Worm (Caenorhabditis elegans): ENCODE data around the gene Y37E11AL.12.

Y37E11AL.12 gene

ce11 chrIV:3710737-3711136 lies 8.9 kb upstream of the Y37E11AL.12 start:
- TF ChIP-seq unc-62 (GFP tag; optimal IDR thresholded peaks at IDR 0.05): no peak

DNA sequence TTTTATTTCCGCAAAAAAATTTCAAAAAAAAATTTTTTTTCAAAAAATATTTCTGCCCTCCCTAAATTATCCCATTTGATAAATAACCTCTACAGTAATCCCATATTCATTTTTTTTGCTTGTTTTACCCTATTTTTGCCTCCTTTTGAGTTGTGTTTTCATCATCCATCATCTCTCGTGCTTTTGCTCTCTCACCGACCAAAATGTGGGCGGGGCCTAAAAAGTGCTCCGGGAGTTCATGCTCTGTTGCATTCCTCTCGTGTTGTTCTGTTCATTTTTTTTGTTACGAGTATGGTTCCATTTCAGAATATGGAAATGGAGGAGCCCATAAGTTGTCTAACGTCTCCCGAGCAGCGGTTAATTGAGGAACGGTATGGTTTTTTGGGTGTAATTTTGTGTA lies 7.4 kb upstream of the Y37E11AL.12 start, which contains the start of gene Y37E11AL.1:
TSS of gene Y37E11AL.1 (plus strand) at position 301 of the 400 bp plus-strand sequence.
- no peak for TF ChIP-seq unc-62 (GFP tag; optimal IDR thresholded peaks at IDR 0.05)

DNA sequence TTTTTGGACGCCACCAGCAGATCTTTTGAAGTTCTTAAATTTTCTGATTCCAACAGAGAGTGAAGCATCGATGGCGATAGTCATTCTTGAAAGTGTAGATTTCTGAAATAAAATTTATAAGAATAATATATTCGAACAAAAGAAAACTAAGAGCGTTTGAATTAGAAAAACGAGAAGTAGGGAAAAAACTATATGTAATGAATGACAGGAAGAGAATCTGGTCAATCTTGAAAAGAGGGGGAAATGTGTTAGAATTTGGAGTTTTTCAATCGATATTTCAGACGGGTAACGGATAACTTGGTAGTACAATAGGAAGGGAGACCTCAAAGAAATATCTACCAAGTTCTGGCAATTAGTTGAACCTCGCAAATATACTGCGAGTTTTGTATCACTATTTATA lies 1.2 kb downstream of the Y37E11AL.12 start, which contains the start of gene Y37E11AL.9:
TSS of gene Y37E11AL.9 (minus strand) at position 101 of the 400 bp plus-strand sequence.
- no peak for TF ChIP-seq unc-62 (GFP tag; optimal IDR thresholded peaks at IDR 0.05)

- TF ChIP-seq unc-62 (GFP tag; optimal IDR thresholded peaks at IDR 0.05): no peak
Observed at ce11 chrIV:3698201-3698600, 3.6 kb downstream of the Y37E11AL.12 start, which contains the start of gene Y37E11AL.2. Y37E11AL.2 (plus strand) TSS chrIV:3698501.

DNA sequence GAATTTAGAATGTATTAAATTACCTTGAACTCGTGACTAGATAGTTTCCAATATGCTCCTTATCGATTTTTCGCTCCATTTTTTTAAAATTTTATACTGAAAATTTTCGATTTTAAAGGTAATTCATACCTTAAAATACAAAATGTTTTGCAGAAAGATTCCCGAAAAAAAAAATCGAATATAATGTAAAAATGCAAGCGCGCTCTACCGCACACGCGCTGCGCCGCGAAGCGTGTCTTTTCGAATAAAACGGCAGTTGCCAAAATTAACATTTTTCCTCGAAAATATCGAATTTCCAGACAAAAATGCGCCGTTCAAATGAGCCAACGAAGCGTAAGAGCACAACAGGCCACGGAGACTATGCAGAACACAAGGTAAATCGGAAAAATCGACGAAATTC lies 7.2 kb downstream of the Y37E11AL.12 start, which contains the start of the genes taf-6.2 and Y37E11AL.3:
TSS of gene taf-6.2 (minus strand) at position 96 of the 400 bp plus-strand sequence.
TSS of gene Y37E11AL.3 (plus strand) at position 298 of the 400 bp plus-strand sequence.
- TF ChIP-seq unc-62 (GFP tag; optimal IDR thresholded peaks at IDR 0.05): no peak

DNA sequence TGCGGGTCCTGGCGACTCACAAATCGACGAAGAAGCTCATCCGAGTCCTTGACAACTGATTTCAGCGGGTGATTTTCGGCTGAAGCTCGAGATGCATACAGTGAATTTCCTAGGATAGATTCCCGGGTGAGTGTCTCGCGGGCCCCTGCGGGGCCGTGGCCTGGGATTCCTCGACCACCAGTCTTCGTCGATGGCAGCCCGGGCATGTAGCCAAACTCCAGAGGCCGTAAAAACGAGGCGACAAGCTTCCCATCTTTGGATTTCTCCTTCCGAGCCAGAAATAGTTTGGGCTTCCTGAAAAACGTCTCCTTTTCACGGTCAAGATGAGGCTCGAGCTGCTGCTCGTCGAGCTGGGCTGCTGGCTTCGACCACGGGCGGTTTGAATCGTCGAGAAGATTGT lies 13.7 kb downstream of the Y37E11AL.12 start:
- TF ChIP-seq unc-62 (GFP tag; optimal IDR thresholded peaks at IDR 0.05): no peak

DNA sequence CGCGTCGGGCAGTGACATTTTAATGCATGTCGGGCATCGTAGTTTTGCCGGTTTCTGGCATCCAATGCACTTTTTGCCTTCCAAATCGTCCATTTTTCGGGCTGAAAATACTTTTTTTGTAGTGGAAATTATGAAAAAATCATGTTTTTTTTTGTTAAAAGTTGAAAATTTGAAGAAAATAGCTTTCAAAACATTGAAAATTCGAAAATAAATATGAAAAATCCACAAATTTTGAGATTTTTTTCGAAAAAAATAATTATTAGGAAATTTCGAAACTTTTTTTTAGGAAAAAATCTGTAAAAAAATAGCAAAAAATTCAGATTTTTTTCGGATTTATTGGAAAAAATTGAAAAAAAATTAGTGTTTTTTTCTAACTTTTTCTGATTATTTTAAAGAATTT lies 15.0 kb downstream of the Y37E11AL.12 start, which contains the start of gene map-1:
TSS of gene map-1 (minus strand) at position 101 of the 400 bp plus-strand sequence.
- no peak for TF ChIP-seq unc-62 (GFP tag; optimal IDR thresholded peaks at IDR 0.05)

ce11 chrIV:3686260-3686659 lies 15.5 kb downstream of the Y37E11AL.12 start:
- no peak for TF ChIP-seq unc-62 (GFP tag; optimal IDR thresholded peaks at IDR 0.05)

DNA sequence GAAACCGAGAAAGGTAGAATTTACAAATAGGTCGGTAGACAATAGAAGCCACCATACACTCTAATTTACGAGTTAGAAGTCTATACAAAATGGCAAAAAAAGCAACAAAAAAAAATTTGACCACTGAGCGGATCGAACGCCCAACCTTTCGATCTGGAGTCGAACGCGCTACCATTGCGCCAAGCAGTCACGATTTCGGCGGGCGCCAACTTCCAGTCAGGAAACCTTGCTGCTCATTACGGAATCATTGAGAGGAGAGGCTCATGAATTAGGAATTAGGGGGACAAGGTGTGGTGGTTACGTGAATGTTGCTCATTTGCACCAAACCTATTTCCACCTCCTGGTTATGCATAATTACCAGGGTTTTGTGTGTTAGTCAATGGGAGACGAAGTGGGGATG lies 20.0 kb downstream of the Y37E11AL.12 start:
- TF ChIP-seq unc-62 (GFP tag; optimal IDR thresholded peaks at IDR 0.05): no peak

DNA sequence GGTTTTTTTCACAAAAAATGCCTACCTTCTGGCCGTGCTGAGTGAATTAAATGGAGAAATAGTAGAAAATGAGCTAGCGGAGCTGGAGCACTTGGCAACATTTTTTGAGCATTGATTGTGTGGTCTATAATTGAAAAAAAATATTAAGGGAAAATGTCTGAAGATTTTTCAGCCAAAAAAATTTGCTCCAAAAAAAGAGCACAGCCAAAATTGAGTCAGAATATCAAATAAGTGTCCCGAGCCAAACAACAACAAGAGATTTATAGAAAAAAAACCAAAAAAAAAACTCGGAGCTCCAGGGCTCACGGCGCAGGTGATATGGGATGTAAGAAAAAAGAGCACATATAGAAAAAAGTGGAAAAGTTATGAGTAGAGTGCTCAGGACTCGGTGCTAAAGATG lies 33.2 kb downstream of the Y37E11AL.12 start, which contains the start of gene fmil-1:
TSS of gene fmil-1 (minus strand) at position 101 of the 400 bp plus-strand sequence.
- TF ChIP-seq unc-62 (GFP tag; optimal IDR thresholded peaks at IDR 0.05): no peak

ce11 chrIV:3667796-3668195 lies 34.0 kb downstream of the Y37E11AL.12 start:
- no peak for TF ChIP-seq unc-62 (GFP tag; optimal IDR thresholded peaks at IDR 0.05)

DNA sequence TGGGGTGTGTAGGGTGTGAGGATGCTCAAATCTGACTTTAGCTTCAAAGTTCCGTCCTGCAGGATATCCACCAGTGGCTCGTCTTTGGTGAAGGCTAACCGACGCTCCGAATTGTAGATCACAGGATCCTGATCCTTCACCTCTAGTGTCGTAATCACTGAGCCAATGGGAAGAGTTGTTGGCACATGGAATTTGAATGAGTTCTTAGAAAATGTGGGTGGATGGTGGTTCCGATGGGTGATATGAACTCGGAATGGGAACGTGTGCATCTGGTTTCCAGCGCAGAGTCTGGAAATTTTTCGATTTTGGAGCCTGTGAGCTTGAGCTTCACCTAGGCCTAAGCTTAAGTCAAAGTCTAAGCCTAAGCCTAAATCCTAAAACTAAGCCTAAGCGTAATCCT lies 35.2 kb downstream of the Y37E11AL.12 start:
- no peak for TF ChIP-seq unc-62 (GFP tag; optimal IDR thresholded peaks at IDR 0.05)

- TF ChIP-seq unc-62 (GFP tag; optimal IDR thresholded peaks at IDR 0.05): no peak
Observed at ce11 chrIV:3665089-3665488, 36.7 kb downstream of the Y37E11AL.12 start.

DNA sequence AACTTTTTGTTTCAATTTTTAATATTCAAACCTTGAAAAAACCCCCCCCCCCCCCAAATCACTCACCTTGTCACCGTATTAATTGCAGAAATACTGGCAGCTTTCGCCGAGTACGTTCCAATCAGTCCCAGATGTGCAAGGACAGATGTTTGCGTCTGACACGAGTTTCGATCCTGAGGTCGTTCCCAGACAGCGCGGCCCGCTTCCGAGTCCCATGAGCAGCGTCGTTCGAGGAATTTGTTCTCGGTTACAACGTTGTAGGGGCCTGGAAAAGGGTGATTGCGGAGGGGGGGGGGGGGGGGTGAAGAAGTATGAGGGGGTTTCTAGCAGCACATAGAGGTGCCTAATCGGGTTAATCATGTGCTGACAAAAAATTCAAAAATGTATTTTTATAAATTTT lies 38.9 kb downstream of the Y37E11AL.12 start:
- TF ChIP-seq unc-62 (GFP tag; optimal IDR thresholded peaks at IDR 0.05): no peak

ce11 chrIV:3661117-3661634 lies 40.6 kb downstream of the Y37E11AL.12 start:
- TF ChIP-seq unc-62 (GFP tag; optimal IDR thresholded peaks at IDR 0.05): no peak

- TF ChIP-seq unc-62 (GFP tag; optimal IDR thresholded peaks at IDR 0.05): no peak
Observed at ce11 chrIV:3659951-3660350, 41.8 kb downstream of the Y37E11AL.12 start.

DNA sequence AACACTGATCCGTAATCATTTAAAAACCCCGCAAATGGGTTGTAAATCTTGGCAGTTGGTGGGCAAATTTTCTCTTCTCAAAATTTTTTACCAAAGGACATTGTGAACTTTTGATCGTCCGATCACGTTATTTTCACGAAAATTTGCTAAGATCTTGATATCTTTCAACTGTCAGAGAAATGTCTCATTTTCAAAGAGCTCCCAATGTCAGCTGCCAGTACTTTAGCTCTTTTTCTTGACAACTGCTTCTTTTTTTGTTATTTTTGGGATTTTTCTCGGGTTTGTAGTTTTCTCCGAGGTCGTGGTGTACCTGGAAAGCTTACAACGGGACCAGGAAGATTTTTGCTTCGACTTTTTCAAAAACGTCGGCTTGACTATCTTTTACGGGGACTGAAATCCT lies 45.9 kb downstream of the Y37E11AL.12 start:
- TF ChIP-seq unc-62 (GFP tag; optimal IDR thresholded peaks at IDR 0.05): no peak

ce11 chrIV:3654823-3655222 lies 47.0 kb downstream of the Y37E11AL.12 start:
- no peak for TF ChIP-seq unc-62 (GFP tag; optimal IDR thresholded peaks at IDR 0.05)
